Fruit fly (Drosophila melanogaster): ENCODE data around the gene kat-60L1.

Gene kat-60L1

DNA sequence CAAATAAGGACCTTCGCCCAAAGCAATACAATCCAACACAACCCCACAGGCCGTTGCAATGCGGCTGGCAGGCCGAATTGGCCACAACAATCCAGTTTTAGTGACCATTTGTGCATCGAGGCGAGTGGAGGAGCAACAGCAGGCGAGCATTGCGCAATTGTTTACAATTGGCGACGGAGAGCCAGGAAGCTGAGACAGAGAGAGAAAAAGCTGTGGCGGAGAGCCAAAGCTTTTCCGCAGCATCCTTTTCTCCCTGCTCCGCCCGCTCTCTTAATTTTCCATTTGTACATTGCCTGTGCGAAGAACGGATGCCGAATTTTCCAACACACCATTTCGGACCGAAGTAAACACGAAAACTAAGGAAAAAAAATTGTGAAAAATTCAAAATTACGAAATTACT lies at the start of gene kat-60L1:
Gene kat-60L1, plus strand, starts transcription at position 301 of the 400 bp plus-strand sequence.
- no peak for TF ChIP-seq EcR (GFP tag; optimal IDR thresholded peaks at IDR 0.05)
- TF ChIP-seq pan (optimal IDR thresholded peaks at IDR 0.05), result no peak
- no peak for TF ChIP-seq psq (optimal IDR thresholded peaks at IDR 0.05)
- TF ChIP-seq Dll (optimal IDR thresholded peaks at IDR 0.05), result no peak
- no peak for TF ChIP-seq CG8478 (optimal IDR thresholded peaks at IDR 0.05)
- no peak for TF ChIP-seq usp (GFP tag; optimal IDR thresholded peaks at IDR 0.05)

DNA sequence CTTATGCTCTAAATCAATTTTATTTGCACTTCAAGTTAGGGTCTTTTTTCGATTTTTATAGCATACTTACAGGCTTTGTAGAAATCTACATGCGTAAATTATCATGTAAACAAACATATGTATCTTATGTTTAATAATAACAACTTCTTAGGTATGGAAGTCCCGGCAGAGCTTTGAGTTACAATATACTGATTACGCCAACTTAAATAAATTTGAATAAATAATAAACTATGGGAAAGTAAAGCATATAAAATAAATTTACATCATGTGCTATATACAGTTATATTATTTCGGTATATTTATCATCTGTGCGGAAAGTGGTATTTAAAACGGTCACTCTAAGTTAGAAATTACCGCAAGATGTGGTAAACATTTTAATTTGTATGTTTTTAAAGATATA lies 48.4 kb upstream of the kat-60L1 start, which contains the start of gene CG1239:
Gene CG1239, plus strand, starts transcription at position 333 of the 400 bp plus-strand sequence.
- TF ChIP-seq CG8478 (optimal IDR thresholded peaks at IDR 0.05) (no peak), psq (optimal IDR thresholded peaks at IDR 0.05) (no peak), pan (optimal IDR thresholded peaks at IDR 0.05) (no peak), usp (GFP tag; optimal IDR thresholded peaks at IDR 0.05) (no peak), EcR (GFP tag; optimal IDR thresholded peaks at IDR 0.05) (no peak), Dll (optimal IDR thresholded peaks at IDR 0.05) (no peak)

DNA sequence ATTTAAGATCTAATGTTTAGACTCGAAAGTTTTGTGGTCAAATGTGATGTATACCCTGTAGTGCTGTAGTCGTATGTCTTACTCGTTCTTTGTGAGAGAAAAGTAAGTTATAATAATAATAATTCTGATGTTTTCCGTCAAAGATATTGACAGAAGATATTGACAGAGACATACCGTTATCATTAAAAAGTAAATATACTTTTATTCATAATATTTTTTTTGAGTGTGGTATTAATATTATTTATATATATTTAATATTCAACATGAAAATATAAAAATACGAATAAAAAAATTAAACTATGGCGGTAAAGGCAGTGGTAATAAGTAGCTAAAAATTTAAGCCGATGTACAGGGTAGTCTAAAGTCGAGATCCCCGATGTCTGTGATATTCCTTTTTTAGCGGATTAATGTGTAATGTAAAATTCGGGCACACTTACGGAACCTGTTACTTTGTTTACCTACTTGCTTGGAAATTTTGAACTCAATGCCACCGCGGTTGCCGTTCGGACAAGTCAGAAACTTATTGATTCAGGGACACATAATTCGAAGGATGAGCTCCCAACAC lies 45.2 kb upstream of the kat-60L1 start, which contains the start of the genes CG2100 and CG1236:
Gene CG2100, minus strand, starts transcription at position 51 of the 565 bp plus-strand sequence.
Gene CG1236, plus strand, starts transcription at position 444 of the 565 bp plus-strand sequence.
- TF ChIP-seq usp (GFP tag; optimal IDR thresholded peaks at IDR 0.05) (no peak), EcR (GFP tag; optimal IDR thresholded peaks at IDR 0.05) (no peak), pan (optimal IDR thresholded peaks at IDR 0.05) (peak; percentile 90)

DNA sequence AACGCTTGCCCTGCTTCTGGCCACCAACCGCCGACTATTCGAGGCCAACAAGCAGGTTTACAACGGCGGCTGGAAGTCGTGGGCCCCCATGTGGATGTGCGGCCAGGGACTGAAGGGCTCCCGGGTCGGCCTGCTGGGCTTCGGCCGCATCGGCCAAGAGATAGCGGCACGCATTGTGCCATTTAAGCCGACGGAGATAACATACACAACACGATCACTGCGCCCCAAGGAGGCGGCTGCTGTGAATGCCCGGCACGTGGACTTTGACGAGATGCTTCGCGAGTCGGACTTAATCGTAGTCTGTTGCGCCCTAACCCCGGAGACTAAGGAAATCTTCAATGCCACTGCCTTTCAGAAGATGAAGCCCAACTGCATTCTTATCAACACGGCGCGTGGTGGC lies 44.3 kb upstream of the kat-60L1 start:
- TF ChIP-seq pan (optimal IDR thresholded peaks at IDR 0.05) (peak; percentile 3), psq (optimal IDR thresholded peaks at IDR 0.05) (no peak)

DNA sequence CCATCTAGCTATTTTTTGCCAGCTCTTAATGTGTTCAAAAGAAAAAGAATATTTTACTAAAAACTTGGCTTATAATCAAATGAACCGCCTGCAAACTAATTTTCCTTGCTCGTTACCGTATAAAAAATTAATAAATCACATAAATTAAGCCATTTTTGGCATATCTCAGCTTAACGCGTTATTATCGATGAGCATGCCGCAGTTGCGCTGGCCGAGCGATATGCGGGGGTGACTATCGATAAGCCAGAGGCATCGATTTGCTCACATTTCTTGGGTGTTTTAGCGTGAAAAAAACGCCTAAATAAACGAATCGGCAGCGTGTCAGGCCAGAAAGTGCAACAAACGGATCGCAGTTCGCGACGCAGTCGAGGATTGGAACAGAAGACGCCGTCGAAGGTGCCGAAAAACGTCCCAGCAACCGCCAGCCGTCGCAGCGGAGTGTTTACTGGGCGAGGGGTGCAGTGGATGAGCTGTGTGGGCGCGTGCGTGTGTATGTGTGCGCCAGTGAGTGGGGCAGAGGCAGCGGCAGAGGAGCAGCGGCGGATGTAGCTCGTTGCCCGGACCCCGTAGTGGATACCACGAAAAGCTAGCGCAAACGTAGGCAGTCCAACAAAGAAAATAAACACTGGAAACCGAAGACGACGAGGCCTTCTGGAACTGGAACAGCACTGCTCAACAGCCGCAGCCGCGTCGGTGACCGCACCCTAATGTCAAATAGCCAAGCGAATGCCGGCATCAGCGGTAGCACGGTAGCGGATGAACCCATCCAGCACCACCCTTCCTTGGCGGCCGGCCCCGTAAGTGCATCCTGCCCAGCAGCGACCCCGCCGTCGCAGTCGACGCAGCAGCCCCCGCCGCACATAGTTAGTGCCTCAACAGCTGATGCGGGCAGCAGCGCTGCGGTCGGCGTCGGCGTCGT lies 39.0 kb upstream of the kat-60L1 start, which contains the start of the genes Sym and Madm:
Gene Sym, minus strand, starts transcription at position 199 of the 919 bp plus-strand sequence.
Gene Madm, plus strand, starts transcription at position 233 of the 919 bp plus-strand sequence.
- TF ChIP-seq pan (optimal IDR thresholded peaks at IDR 0.05) (no peak), CG8478 (optimal IDR thresholded peaks at IDR 0.05) (no peak), psq (optimal IDR thresholded peaks at IDR 0.05) (no peak)

DNA sequence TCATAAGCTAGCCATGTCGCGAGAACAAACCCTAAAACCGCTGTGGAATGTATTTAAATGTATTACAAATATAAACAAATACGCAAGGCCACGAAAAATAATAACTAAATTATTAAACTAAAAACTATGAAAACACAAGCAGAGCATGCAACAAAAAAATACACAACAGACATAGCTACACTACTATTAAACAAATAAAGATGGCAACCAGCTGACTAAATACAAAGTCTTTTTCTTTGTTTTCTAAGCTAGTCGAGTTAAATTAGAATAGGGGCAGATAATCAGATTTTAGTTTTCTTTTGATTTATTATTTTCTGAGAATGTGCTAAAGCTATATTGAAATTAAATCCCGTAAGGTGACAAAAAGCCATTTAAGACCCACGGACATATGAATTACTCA lies 34.9 kb upstream of the kat-60L1 start:
- TF ChIP-seq Dll (optimal IDR thresholded peaks at IDR 0.05) (no peak), psq (optimal IDR thresholded peaks at IDR 0.05) (no peak), EcR (GFP tag; optimal IDR thresholded peaks at IDR 0.05) (no peak), pan (optimal IDR thresholded peaks at IDR 0.05) (no peak), CG8478 (optimal IDR thresholded peaks at IDR 0.05) (no peak), usp (GFP tag; optimal IDR thresholded peaks at IDR 0.05) (no peak)

DNA sequence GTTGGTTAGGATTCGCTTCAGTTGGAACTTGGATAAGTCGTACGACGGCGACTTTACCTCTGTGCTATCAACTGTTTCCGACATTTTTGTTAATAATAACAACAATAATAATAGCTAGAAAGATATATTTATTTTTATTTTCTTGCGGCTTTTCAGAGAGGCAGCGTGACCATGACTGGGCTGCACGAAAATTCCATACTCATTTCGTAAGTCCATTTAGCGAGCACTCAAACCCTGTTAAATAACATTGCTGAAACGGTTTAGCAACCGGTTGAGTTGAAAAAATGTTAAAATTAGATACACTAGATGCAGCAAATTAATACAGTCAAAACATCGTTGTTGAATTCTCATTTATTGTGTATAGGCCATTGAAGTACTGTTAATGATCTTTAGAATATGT lies 27.0 kb upstream of the kat-60L1 start, which contains the start of gene Dcps:
Gene Dcps, minus strand, starts transcription at position 181 of the 400 bp plus-strand sequence.
- TF ChIP-seq psq (optimal IDR thresholded peaks at IDR 0.05) (no peak), usp (GFP tag; optimal IDR thresholded peaks at IDR 0.05) (no peak), pan (optimal IDR thresholded peaks at IDR 0.05) (no peak), Dll (optimal IDR thresholded peaks at IDR 0.05) (no peak), EcR (GFP tag; optimal IDR thresholded peaks at IDR 0.05) (no peak), CG8478 (optimal IDR thresholded peaks at IDR 0.05) (no peak)

DNA sequence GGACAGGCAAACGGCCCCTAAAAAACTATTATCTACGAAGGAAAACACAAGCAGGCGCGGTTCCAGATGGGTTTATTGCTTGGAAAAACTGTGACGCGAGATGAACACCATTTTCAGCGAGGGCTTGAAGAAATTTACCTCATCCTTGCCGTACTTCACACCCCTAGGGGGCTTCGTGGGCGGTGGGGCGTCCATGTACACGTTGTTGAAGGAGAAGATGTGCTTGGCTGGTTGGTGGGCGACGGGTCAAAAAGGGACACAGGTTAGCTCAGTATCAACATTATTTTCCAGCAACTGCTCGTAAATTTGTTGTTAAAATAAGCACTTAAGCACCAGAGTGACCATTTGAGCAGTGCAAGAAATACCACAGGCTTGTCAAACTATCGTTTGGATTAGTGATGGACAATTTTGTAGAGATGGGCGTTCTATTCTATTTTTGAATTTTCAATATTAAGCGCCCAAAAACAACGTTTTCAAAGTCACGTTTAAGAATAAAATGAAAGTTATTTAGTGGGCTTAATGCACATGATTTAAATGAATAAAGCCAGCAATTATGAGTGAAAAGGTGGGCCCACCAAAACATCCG lies 22.8 kb upstream of the kat-60L1 start, which contains the start of gene Sec8:
Gene Sec8, minus strand, starts transcription at position 374 of the 586 bp plus-strand sequence.
- TF ChIP-seq Dll (optimal IDR thresholded peaks at IDR 0.05) (no peak), EcR (GFP tag; optimal IDR thresholded peaks at IDR 0.05) (no peak), pan (optimal IDR thresholded peaks at IDR 0.05) (no peak), CG8478 (optimal IDR thresholded peaks at IDR 0.05) (no peak), usp (GFP tag; optimal IDR thresholded peaks at IDR 0.05) (no peak), psq (optimal IDR thresholded peaks at IDR 0.05) (no peak)

DNA sequence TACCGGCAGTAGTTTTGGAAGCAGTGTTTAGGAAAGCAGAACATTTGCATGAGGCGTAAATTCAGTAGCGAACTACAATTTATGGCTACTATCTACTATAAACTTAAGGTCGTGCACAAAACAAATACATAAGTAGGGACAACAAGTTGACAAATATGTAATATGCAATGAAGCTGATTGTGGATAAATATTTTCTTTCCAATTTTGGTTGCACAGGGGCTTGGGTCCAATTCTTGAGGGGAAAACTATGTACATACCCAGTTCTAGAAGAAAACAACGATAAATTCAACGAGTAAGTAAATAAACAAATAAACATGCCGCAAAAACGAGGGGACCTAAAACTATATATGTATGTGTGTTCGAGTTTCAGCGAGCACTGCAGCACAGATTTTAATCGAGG lies 20.6 kb upstream of the kat-60L1 start:
- no peak for TF ChIP-seq Dll (optimal IDR thresholded peaks at IDR 0.05)
- no peak for TF ChIP-seq EcR (GFP tag; optimal IDR thresholded peaks at IDR 0.05)
- TF ChIP-seq usp (GFP tag; optimal IDR thresholded peaks at IDR 0.05), result no peak
- TF ChIP-seq pan (optimal IDR thresholded peaks at IDR 0.05), result no peak
- no peak for TF ChIP-seq psq (optimal IDR thresholded peaks at IDR 0.05)
- no peak for TF ChIP-seq CG8478 (optimal IDR thresholded peaks at IDR 0.05)

DNA sequence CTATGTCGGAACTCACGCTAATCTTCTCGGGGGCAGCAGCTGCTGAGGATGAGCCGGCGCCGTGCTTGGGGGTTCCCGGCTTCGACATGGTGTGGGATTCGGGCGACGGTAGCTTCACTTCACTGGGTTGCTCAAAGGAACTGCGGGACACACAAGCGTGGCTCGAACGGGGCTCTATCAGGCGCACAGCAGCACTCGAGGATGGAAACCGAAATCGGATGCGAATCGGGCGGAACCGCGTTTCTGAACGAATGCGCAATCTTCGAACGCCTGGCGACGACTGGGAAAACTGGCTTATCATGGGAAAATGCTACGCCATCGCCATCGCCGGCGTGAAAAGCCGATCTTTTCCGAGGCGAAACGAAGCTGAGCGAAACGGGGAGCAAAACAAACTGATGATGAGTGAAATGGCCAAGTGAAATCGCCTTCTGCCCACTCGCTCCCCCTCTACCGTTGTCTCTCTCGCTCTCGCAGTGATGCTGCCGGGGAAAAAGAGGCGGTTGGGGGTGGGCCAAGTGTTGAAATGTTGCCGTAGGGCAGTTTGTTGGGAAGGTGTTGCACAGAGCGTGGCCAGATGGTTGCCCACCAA lies 9.9 kb upstream of the kat-60L1 start:
- TF ChIP-seq Dll (optimal IDR thresholded peaks at IDR 0.05) (no peak), EcR (GFP tag; optimal IDR thresholded peaks at IDR 0.05) (no peak), CG8478 (optimal IDR thresholded peaks at IDR 0.05) (no peak), pan (optimal IDR thresholded peaks at IDR 0.05) (no peak)

DNA sequence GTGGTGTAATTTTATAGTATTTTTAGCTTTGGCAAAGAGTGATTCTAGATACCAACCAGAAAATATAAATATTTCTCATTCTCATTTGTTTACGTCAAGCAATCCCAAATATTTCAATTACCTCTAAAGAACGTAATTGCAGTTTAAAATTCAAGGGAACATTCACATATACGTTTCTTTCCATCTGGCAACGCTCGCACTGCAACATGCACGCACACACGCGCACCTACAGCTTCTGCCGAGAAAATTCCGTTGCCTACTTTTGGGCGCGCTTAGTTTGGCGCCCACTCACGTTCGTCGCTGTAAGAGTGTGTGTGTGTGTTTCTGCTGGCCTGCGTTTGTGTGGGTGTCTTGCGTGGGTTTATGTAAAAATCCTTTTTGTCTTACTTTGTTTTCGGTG lies 9.1 kb upstream of the kat-60L1 start:
- TF ChIP-seq EcR (GFP tag; optimal IDR thresholded peaks at IDR 0.05), result no peak
- TF ChIP-seq psq (optimal IDR thresholded peaks at IDR 0.05), result no peak
- TF ChIP-seq usp (GFP tag; optimal IDR thresholded peaks at IDR 0.05), result no peak
- no peak for TF ChIP-seq Dll (optimal IDR thresholded peaks at IDR 0.05)
- TF ChIP-seq pan (optimal IDR thresholded peaks at IDR 0.05), result no peak
- TF ChIP-seq CG8478 (optimal IDR thresholded peaks at IDR 0.05), result no peak
